Worm (Caenorhabditis elegans) whole organism, L1 larva: Measurements from ENCODE around the gene spc-1.
A peak's percentile ranks its signal among the peaks of the same experiment; 100 is the strongest.

ENCODE experiments used
- C04F5.9 ChIP-seq: sonication (generic microtip); optimal IDR thresholded peaks from 2 replicates; lab custom pipeline; 2016; ENCODE audit warnings: missing genetic modification characterization, missing compliant biosample characterization
- C34B4.2 ChIP-seq: sonication (generic microtip); optimal IDR thresholded peaks from 2 replicates; lab custom pipeline; 2017; ENCODE audit warnings: mild to moderate bottlenecking, missing genetic modification characterization, missing compliant biosample characterization
- Y116A8C.19 ChIP-seq: sonication (generic microtip); optimal IDR thresholded peaks from 2 replicates; lab custom pipeline; 2016; ENCODE audit warnings: missing compliant biosample characterization, missing genetic modification characterization, borderline replicate concordance
- alr-1 ChIP-seq: fragments of 200-800 bp; sonication (Bioruptor generic); optimal IDR thresholded peaks from 2 replicates; lab custom pipeline; 2018; ENCODE audit warnings: borderline replicate concordance, mild to moderate bottlenecking, missing genetic modification characterization, missing compliant biosample characterization
- aly-2 ChIP-seq: fragments of 150-350 bp; optimal IDR thresholded peaks from 2 replicates; lab custom pipeline; 2014; ENCODE audit warnings: missing biosample characterization, missing genetic modification characterization
- blmp-1 ChIP-seq: fragments of 150-350 bp; optimal IDR thresholded peaks from 2 replicates; lab custom pipeline; 2014; ENCODE audit warnings: missing biosample characterization, missing genetic modification characterization
- ceh-8 ChIP-seq: fragments of 200-800 bp; sonication (Bioruptor generic); optimal IDR thresholded peaks from 2 replicates; lab custom pipeline; 2018; ENCODE audit warnings: mild to moderate bottlenecking, missing genetic modification characterization, moderate library complexity, missing compliant biosample characterization
- ceh-88 ChIP-seq: fragments of 200-800 bp; sonication (Bioruptor generic); IDR thresholded peaks from 2 replicates; pipeline ENCODE4 v1.3.6; 2022; ENCODE audit warnings: missing genetic modification characterization, missing compliant biosample characterization
- dpl-1 ChIP-seq, 3 experiments: fragments of 150-350 bp in 2 of 3; sonication (generic microtip) in 1 of 3; optimal IDR thresholded peaks; 2 replicates each; lab custom pipeline; 2014 to 2017; ENCODE audit warnings: missing biosample characterization in 3 of 3, missing genetic modification characterization in 3 of 3, missing genetic modification reagents in 3 of 3
- dsc-1 ChIP-seq: sonication (generic microtip); optimal IDR thresholded peaks from 2 replicates; lab custom pipeline; 2016; ENCODE audit warnings: mild to moderate bottlenecking, missing genetic modification characterization, missing compliant biosample characterization
- efl-3 ChIP-seq: fragments of 200-800 bp; sonication (Bioruptor generic); optimal IDR thresholded peaks from 2 replicates; lab custom pipeline; 2018; ENCODE audit warnings: mild to moderate bottlenecking, missing genetic modification characterization, missing compliant biosample characterization
- egl-13 ChIP-seq: sonication (generic microtip); optimal IDR thresholded peaks from 2 replicates; lab custom pipeline; 2016; ENCODE audit warnings: missing genotype, missing genetic modification reagents, missing genetic modification characterization, missing compliant biosample characterization
- egl-27 ChIP-seq, 2 experiments: fragments of 150-350 bp in 1 of 2; sonication (generic microtip); optimal IDR thresholded peaks; 3 replicates each; lab custom pipeline; 2017 to 2018; ENCODE audit warnings: missing biosample characterization in 2 of 2, missing genetic modification characterization in 2 of 2, missing genetic modification reagents in 2 of 2
- elt-2 ChIP-seq: sonication (generic microtip); optimal IDR thresholded peaks from 2 replicates; lab custom pipeline; 2016; ENCODE audit warnings: missing genetic modification characterization, mild to moderate bottlenecking, inconsistent platforms, missing compliant biosample characterization, missing genetic modification reagents
- ets-5 ChIP-seq: fragments of 200-800 bp; sonication (Bioruptor generic); IDR thresholded peaks from 2 replicates; pipeline ENCODE4 v1.3.6; 2022; ENCODE audit warnings: missing genetic modification characterization, missing compliant biosample characterization
- fkh-4 ChIP-seq: sonication (generic microtip); optimal IDR thresholded peaks from 2 replicates; lab custom pipeline; 2016; ENCODE audit warnings: missing compliant biosample characterization, missing genetic modification characterization, borderline replicate concordance
- fkh-8 ChIP-seq: sonication (generic microtip); optimal IDR thresholded peaks from 2 replicates; lab custom pipeline; 2016; ENCODE audit warnings: mild to moderate bottlenecking, missing genetic modification characterization, missing compliant biosample characterization
- grh-1 ChIP-seq: fragments of 200-800 bp; sonication (Bioruptor generic); IDR thresholded peaks from 2 replicates; pipeline ENCODE4 v1.3.6; 2022; ENCODE audit warnings: missing genetic modification reagents, missing genetic modification characterization, missing compliant biosample characterization
- hlh-4 ChIP-seq: sonication (generic microtip); optimal IDR thresholded peaks from 2 replicates; lab custom pipeline; 2016; ENCODE audit warnings: mild to moderate bottlenecking, missing genetic modification characterization, missing compliant biosample characterization
- hpl-2 ChIP-seq: fragments of 150-350 bp; optimal IDR thresholded peaks from 2 replicates; lab custom pipeline; 2014; ENCODE audit warnings: missing biosample characterization, missing genetic modification reagents, missing genetic modification characterization
- irx-1 ChIP-seq: sonication (generic microtip); optimal IDR thresholded peaks from 2 replicates; lab custom pipeline; 2016; ENCODE audit warnings: missing genetic modification characterization, missing compliant biosample characterization
- isw-1 ChIP-seq: fragments of 200-800 bp; sonication (Bioruptor generic); IDR thresholded peaks from 2 replicates; pipeline ENCODE4 v1.3.6; 2022; ENCODE audit warnings: missing genetic modification characterization, missing compliant biosample characterization
- jun-1 ChIP-seq: fragments of 150-350 bp; optimal IDR thresholded peaks from 2 replicates; lab custom pipeline; 2014; ENCODE audit warnings: missing biosample characterization, missing genetic modification reagents, missing genetic modification characterization
- lin-13 ChIP-seq: fragments of 150-350 bp; optimal IDR thresholded peaks from 2 replicates; lab custom pipeline; 2014; ENCODE audit warnings: missing biosample characterization, missing genetic modification reagents, missing genetic modification characterization
- lin-35 ChIP-seq, 2 experiments: fragments of 150-350 bp; optimal IDR thresholded peaks; 2 replicates each; lab custom pipeline; 2014; ENCODE audit warnings: missing biosample characterization in 2 of 2, missing genetic modification characterization in 2 of 2, missing genetic modification reagents in 2 of 2
- lir-3 ChIP-seq: sonication (generic microtip); optimal IDR thresholded peaks from 2 replicates; lab custom pipeline; 2016; ENCODE audit warnings: mild to moderate bottlenecking, missing genetic modification characterization, moderate library complexity, missing compliant biosample characterization; ENCODE audit not compliant: poor library complexity
- lsy-2 ChIP-seq, 2 experiments: fragments of 150-350 bp; optimal IDR thresholded peaks; 2 replicates each; lab custom pipeline; 2014; ENCODE audit warnings: missing biosample characterization in 2 of 2, missing genetic modification characterization in 2 of 2
- mab-9 ChIP-seq: fragments of 200-800 bp; sonication (Bioruptor generic); IDR thresholded peaks from 2 replicates; pipeline ENCODE4 v1.3.6; 2022; ENCODE audit warnings: missing genetic modification reagents, missing genetic modification characterization, missing compliant biosample characterization
- mdl-1 ChIP-seq, 2 experiments: fragments of 150-350 bp; optimal IDR thresholded peaks; 2 replicates each; lab custom pipeline; 2014 to 2017; ENCODE audit warnings: missing biosample characterization in 2 of 2, missing genetic modification characterization in 2 of 2, inconsistent platforms in 1 of 2
- mef-2 ChIP-seq: fragments of 150-350 bp; optimal IDR thresholded peaks from 2 replicates; lab custom pipeline; 2014; ENCODE audit warnings: missing biosample characterization, missing genetic modification characterization
- nhr-11 ChIP-seq: fragments of 150-350 bp; optimal IDR thresholded peaks from 2 replicates; lab custom pipeline; 2014; ENCODE audit warnings: missing biosample characterization, missing genetic modification characterization
- nhr-20 ChIP-seq: sonication (generic microtip); optimal IDR thresholded peaks from 2 replicates; lab custom pipeline; 2016; ENCODE audit warnings: mild to moderate bottlenecking, missing genetic modification characterization, missing compliant biosample characterization
- nhr-28 ChIP-seq: fragments of 150-350 bp; optimal IDR thresholded peaks from 2 replicates; lab custom pipeline; 2014; ENCODE audit warnings: missing biosample characterization, missing genetic modification characterization
- nhr-71 ChIP-seq: sonication (generic microtip); optimal IDR thresholded peaks from 2 replicates; lab custom pipeline; 2016; ENCODE audit warnings: mild to moderate bottlenecking, missing genetic modification characterization, moderate library complexity, missing compliant biosample characterization
- nhr-76 ChIP-seq: sonication (generic microtip); optimal IDR thresholded peaks from 2 replicates; lab custom pipeline; 2017; ENCODE audit warnings: missing biosample characterization, missing genetic modification characterization
- nhr-77 ChIP-seq: fragments of 150-350 bp; optimal IDR thresholded peaks from 2 replicates; lab custom pipeline; 2014; ENCODE audit warnings: missing biosample characterization, missing genetic modification characterization
- nhr-90 ChIP-seq: sonication (generic microtip); optimal IDR thresholded peaks from 2 replicates; lab custom pipeline; 2016; ENCODE audit warnings: mild to moderate bottlenecking, missing genetic modification characterization, missing compliant biosample characterization; ENCODE audit not compliant: poor library complexity
- pag-3 ChIP-seq: sonication (generic microtip); optimal IDR thresholded peaks from 2 replicates; lab custom pipeline; 2017; ENCODE audit warnings: missing genetic modification characterization, mild to moderate bottlenecking, missing compliant biosample characterization, antibody characterized with exemption, borderline replicate concordance; ENCODE audit not compliant: insufficient read depth
- skn-1 ChIP-seq: fragments of 150-350 bp; optimal IDR thresholded peaks from 2 replicates; lab custom pipeline; 2014; ENCODE audit warnings: missing biosample characterization, missing genetic modification characterization
- sox-4 ChIP-seq: sonication (generic microtip); optimal IDR thresholded peaks from 2 replicates; lab custom pipeline; 2016; ENCODE audit warnings: missing genetic modification characterization, missing compliant biosample characterization
- sptf-1 ChIP-seq: fragments of 150-350 bp; optimal IDR thresholded peaks from 2 replicates; lab custom pipeline; 2014; ENCODE audit warnings: missing biosample characterization, missing genetic modification characterization
- sup-37 ChIP-seq: fragments of 200-800 bp; sonication (Bioruptor generic); optimal IDR thresholded peaks from 2 replicates; lab custom pipeline; 2018; ENCODE audit warnings: mild to moderate bottlenecking, missing genetic modification characterization, missing compliant biosample characterization
- swsn-7 ChIP-seq: sonication (generic microtip); optimal IDR thresholded peaks from 2 replicates; lab custom pipeline; 2016; ENCODE audit warnings: missing genetic modification characterization, missing compliant biosample characterization
- tbx-2 ChIP-seq: sonication (generic microtip); optimal IDR thresholded peaks from 2 replicates; lab custom pipeline; 2016; ENCODE audit warnings: missing genetic modification characterization, missing compliant biosample characterization
- unc-62 ChIP-seq: fragments of 150-350 bp; optimal IDR thresholded peaks from 2 replicates; lab custom pipeline; 2014; ENCODE audit warnings: missing biosample characterization, missing genetic modification reagents, missing genetic modification characterization
- unc-86 ChIP-seq: sonication (generic microtip); optimal IDR thresholded peaks from 2 replicates; lab custom pipeline; 2016; ENCODE audit warnings: missing genetic modification characterization, missing compliant biosample characterization
- unc-98 ChIP-seq: fragments of 200-800 bp; sonication (Bioruptor generic); IDR thresholded peaks from 2 replicates; pipeline ENCODE4 v1.3.6; 2022; ENCODE audit warnings: missing genetic modification characterization, missing compliant biosample characterization
- xbp-1 ChIP-seq: sonication (generic microtip); optimal IDR thresholded peaks from 2 replicates; lab custom pipeline; 2016; ENCODE audit warnings: missing genetic modification characterization, missing compliant biosample characterization
- zag-1 ChIP-seq: fragments of 150-350 bp; optimal IDR thresholded peaks from 2 replicates; lab custom pipeline; 2014; ENCODE audit warnings: missing biosample characterization, missing genetic modification characterization
- zip-4 ChIP-seq: fragments of 200-800 bp; sonication (Bioruptor generic); optimal IDR thresholded peaks from 2 replicates; lab custom pipeline; 2018; ENCODE audit warnings: mild to moderate bottlenecking, missing genetic modification characterization, moderate library complexity, missing compliant biosample characterization
- ztf-11 ChIP-seq, 2 experiments: sonication (generic microtip); optimal IDR thresholded peaks; 2 replicates each; lab custom pipeline; 2016 to 2017; ENCODE audit warnings: missing genetic modification characterization in 2 of 2, missing biosample characterization in 1 of 2, missing compliant biosample characterization in 1 of 2
- ztf-4 ChIP-seq: fragments of 150-350 bp; optimal IDR thresholded peaks from 2 replicates; lab custom pipeline; 2014; ENCODE audit warnings: missing biosample characterization, missing genetic modification characterization

Gene spc-1

DNA sequence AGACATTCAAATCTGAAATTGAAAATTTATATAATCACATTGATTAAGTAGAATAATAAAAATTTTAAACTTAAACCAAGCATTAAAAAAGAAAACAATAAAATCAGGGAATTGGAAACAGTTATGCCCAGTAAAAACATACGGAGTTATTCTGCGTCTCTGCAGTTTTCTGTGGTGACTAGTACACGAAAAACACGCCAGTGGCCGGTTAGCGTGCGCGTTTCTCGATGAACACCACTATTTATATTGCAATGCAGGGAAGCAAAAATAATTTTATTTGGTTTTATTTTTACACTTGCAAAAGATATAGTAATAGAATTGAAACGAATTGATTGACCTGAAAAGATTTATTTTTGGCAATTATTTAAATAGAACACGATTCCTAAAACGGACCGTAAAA is 27.0 kb downstream of the spc-1 start, which contains the start of gene sec-3 (continued):
- TF ChIP-seq hlh-4 (tag; lab: Kevin White, UChicago), result no peak
- TF ChIP-seq dpl-1 (GFP tag; optimal IDR thresholded peaks at IDR 0.05; lab: Kevin White, UChicago), result peak; percentile 67 to 82 (median 80)
- TF ChIP-seq lin-13 (GFP tag; lab: Kevin White, UChicago), result peak; percentile 80
- peak; percentile 48 for TF ChIP-seq hpl-2 (GFP tag; lab: Kevin White, UChicago)
- peak; percentile 74 for TF ChIP-seq egl-13 (tag; lab: Kevin White, UChicago)
- peak; percentile 85 for TF ChIP-seq elt-2 (tag; lab: Kevin White, UChicago)
- TF ChIP-seq C04F5.9 (tag; lab: Kevin White, UChicago), result peak; percentile 49
- no peak for TF ChIP-seq sptf-1 (tag; lab: Kevin White, UChicago)
- peak; percentile 90 for TF ChIP-seq xbp-1 (tag; lab: Kevin White, UChicago)
- TF ChIP-seq skn-1 (tag; lab: Kevin White, UChicago), result peak; percentile 64
- TF ChIP-seq mdl-1 (tag; optimal IDR thresholded peaks at IDR 0.05; lab: Kevin White, UChicago), result peak in 1 of 2 experiments; percentile 76
- peak; percentile 67 for TF ChIP-seq fkh-8 (tag; lab: Kevin White, UChicago)
- peak; percentile 92 for TF ChIP-seq swsn-7 (tag; lab: Kevin White, UChicago)
- peak; percentile 37 for TF ChIP-seq fkh-4 (tag; lab: Kevin White, UChicago)
- TF ChIP-seq ceh-8, result peak; percentile 66
- TF ChIP-seq ztf-11 (tag; optimal IDR thresholded peaks at IDR 0.05; lab: Kevin White, UChicago), result peak in 1 of 2 experiments; percentile 51
- no peak for TF ChIP-seq unc-62 (GFP tag; lab: Kevin White, UChicago)
- TF ChIP-seq lsy-2 (tag; optimal IDR thresholded peaks at IDR 0.05; lab: Kevin White, UChicago), result peak; percentile 85 to 89
- peak; percentile 15 for TF ChIP-seq sox-4 (tag; lab: Kevin White, UChicago)
- peak; percentile 27 for TF ChIP-seq sup-37
- no peak for TF ChIP-seq ets-5 (GFP tag; lab: Robert Waterston, UW)
- no peak for TF ChIP-seq efl-3 (GFP tag; lab: Kevin White, UChicago)
- TF ChIP-seq ceh-88 (GFP tag; lab: Robert Waterston, UW), result peak; percentile 48; the same call in 1 of the 2 replicates
- peak; percentile 91 for TF ChIP-seq nhr-20 (tag; lab: Kevin White, UChicago)
- TF ChIP-seq lir-3 (tag; lab: Kevin White, UChicago), result peak; percentile 62
- TF ChIP-seq isw-1 (GFP tag; lab: Robert Waterston, UW), result peak; percentile 72
- peak; percentile 75 for TF ChIP-seq aly-2
- peak; percentile 94 for TF ChIP-seq nhr-90 (tag; lab: Kevin White, UChicago)
- TF ChIP-seq mef-2 (tag; lab: Kevin White, UChicago), result no peak
- TF ChIP-seq egl-27 (tag; optimal IDR thresholded peaks at IDR 0.05; lab: Kevin White, UChicago), result no peak
- TF ChIP-seq mab-9, result peak; percentile 54; the same call in 1 of the 2 replicates
- peak; percentile 74 to 89 for TF ChIP-seq lin-35 (GFP tag; optimal IDR thresholded peaks at IDR 0.05; lab: Kevin White, UChicago)
- peak; percentile 93 for TF ChIP-seq nhr-71 (tag; lab: Kevin White, UChicago)
- peak; percentile 70 for TF ChIP-seq grh-1 (GFP tag; lab: Robert Waterston, UW)
- peak; percentile 81 for TF ChIP-seq nhr-77
- peak; percentile 92 for TF ChIP-seq dsc-1 (tag; lab: Kevin White, UChicago)
- TF ChIP-seq blmp-1 (tag; lab: Kevin White, UChicago), result peak; percentile 77
- TF ChIP-seq tbx-2, result peak; percentile 90
- TF ChIP-seq C34B4.2, result no peak
- TF ChIP-seq unc-98 (GFP tag; lab: Robert Waterston, UW), result no peak
- no peak for TF ChIP-seq zag-1 (tag; lab: Kevin White, UChicago)
- no peak for TF ChIP-seq alr-1 (tag; lab: Kevin White, UChicago)
- peak; percentile 83 for TF ChIP-seq irx-1
- peak; percentile 81 for TF ChIP-seq unc-86 (tag; lab: Kevin White, UChicago)
- TF ChIP-seq nhr-76, result peak; percentile 16
- TF ChIP-seq Y116A8C.19 (tag; lab: Kevin White, UChicago), result no peak
- TF ChIP-seq jun-1, result peak; percentile 41
- peak; percentile 62 for TF ChIP-seq zip-4 (GFP tag; lab: Kevin White, UChicago)
- peak; percentile 65 for TF ChIP-seq nhr-11 (tag; lab: Kevin White, UChicago)
- TF ChIP-seq ztf-4, result peak; percentile 57
- TF ChIP-seq nhr-28 (tag; lab: Kevin White, UChicago), result no peak
- TF ChIP-seq pag-3 (tag; lab: Kevin White, UChicago), result no peak
